Worm (Caenorhabditis elegans): Measurements from ENCODE around the gene clec-125.
"Not testable (repeated sequence)": the region's sequence is repeated elsewhere in the genome, so short reads cannot be mapped to it uniquely, and the experiment has no call there.

Gene clec-125

DNA sequence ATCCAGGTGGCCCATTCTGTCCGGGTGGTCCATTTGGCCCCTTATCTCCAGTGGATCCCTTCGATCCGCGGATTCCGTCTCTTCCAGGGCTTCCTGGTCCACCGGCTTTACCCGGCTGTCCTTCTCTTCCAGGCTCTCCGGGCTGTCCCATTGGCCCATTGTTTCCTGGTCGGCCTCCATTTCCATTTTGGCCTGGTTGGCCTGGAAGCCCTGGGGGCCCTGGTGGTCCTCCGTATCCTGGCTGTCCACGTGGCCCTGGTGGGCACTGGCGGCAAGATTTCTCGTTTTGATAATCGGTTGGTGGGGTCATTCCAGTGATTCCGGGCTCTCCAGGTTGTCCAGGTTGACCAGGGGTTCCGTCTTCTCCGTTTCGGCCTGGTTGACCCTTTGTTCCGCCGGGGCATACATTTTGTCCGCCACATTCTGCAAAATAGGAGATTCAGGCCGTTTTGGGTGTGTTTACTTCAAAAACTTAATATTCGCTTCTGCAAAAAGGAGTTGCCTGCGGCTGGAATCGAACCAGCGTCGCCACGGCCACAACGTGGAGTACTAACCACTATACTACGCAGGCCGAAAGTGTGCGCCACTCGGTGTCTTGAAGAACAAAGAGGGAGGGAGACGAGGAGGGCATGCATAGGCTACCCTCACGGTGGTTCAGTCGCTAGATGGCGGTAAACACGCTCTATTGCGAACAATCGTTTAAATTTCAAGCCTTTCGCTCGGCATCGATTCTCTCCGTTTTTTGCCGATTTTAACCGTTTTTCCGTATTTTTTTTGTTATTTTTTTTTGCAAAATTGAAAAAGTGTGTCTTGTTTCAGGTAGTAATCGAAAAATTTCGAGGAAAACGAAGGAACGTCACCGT, 5.4 kb downstream of the clec-125 start, which contains the start of gene W09G10.9 (continued):
- TF ChIP-seq hmg-1.2 (GFP tag; IDR thresholded peaks at IDR 0.05): peak; percentile 93
- TF ChIP-seq F55B11.4 (tag; optimal IDR thresholded peaks at IDR 0.05; ENCODE audit: borderline replicate concordance, insufficient read depth): no peak
- TF ChIP-seq attf-6 (GFP tag; IDR thresholded peaks at IDR 0.05): peak; percentile 64; the same call in 1 of the 2 replicates
- TF ChIP-seq aptf-3 (GFP tag; IDR thresholded peaks at IDR 0.05): no peak
- TF ChIP-seq F22D6.2 (tag; optimal IDR thresholded peaks at IDR 0.05): no peak
- peak; percentile 56 for TF ChIP-seq lsl-1 (GFP tag; optimal IDR thresholded peaks at IDR 0.05)
- TF ChIP-seq pbrm-1 (GFP tag; IDR thresholded peaks at IDR 0.05): peak; percentile 91
- TF ChIP-seq lag-1 (GFP tag; IDR thresholded peaks at IDR 0.05): no peak
- TF ChIP-seq snpc-3.4 (tag; optimal IDR thresholded peaks at IDR 0.05): peak; percentile 43
- peak; percentile 81 for TF ChIP-seq egl-44 (GFP tag; IDR thresholded peaks at IDR 0.05)
- no peak for TF ChIP-seq mel-28 (tag; optimal IDR thresholded peaks at IDR 0.05; ENCODE audit: borderline replicate concordance)
- no peak for TF ChIP-seq mxl-1 (tag; optimal IDR thresholded peaks at IDR 0.05)
- TF ChIP-seq F57A8.1 (GFP tag; optimal IDR thresholded peaks at IDR 0.05): no peak
- peak; percentile 9 for TF ChIP-seq athp-1 (tag; optimal IDR thresholded peaks at IDR 0.05)
- TF ChIP-seq repo-1 (tag; optimal IDR thresholded peaks at IDR 0.05): no peak
- TF ChIP-seq nhr-80 (tag; optimal IDR thresholded peaks at IDR 0.05): peak; percentile 12
- peak; percentile 70; the same call in 1 of the 2 replicates for TF ChIP-seq ztf-28 (GFP tag; IDR thresholded peaks at IDR 0.05)
- peak; percentile 90 for TF ChIP-seq nfyb-1 (GFP tag; IDR thresholded peaks at IDR 0.05)
- TF ChIP-seq ztf-22 (GFP tag; optimal IDR thresholded peaks at IDR 0.05): no peak
- TF ChIP-seq snpc-1.3 (tag; optimal IDR thresholded peaks at IDR 0.05; ENCODE audit: insufficient read depth): peak; percentile 52
- TF ChIP-seq him-1 (tag; optimal IDR thresholded peaks at IDR 0.05): no peak
- TF ChIP-seq ztf-25 (GFP tag; IDR thresholded peaks at IDR 0.05): peak; percentile 77; the same call in 1 of the 2 replicates
- TF ChIP-seq let-607 (tag; optimal IDR thresholded peaks at IDR 0.05): no peak
- peak; percentile 68 for TF ChIP-seq rpc-1 (optimal IDR thresholded peaks at IDR 0.05)
- TF ChIP-seq rpc-1 (tag; optimal IDR thresholded peaks at IDR 0.05): peak; percentile 73
- TF ChIP-seq C06A6.2 (GFP tag; conservative IDR thresholded peaks at IDR 0.05): 0 out of 2 replicates have a peak, but pooled peaks have one; percentile 45
- TF ChIP-seq zfh-2 (GFP tag; conservative IDR thresholded peaks at IDR 0.05): peak; percentile 82
- no peak for TF ChIP-seq nhr-179 (tag; optimal IDR thresholded peaks at IDR 0.05)
- peak; percentile 91 for TF ChIP-seq dox-1 (GFP tag; IDR thresholded peaks at IDR 0.05)
- no peak for TF ChIP-seq hlh-12 (tag; optimal IDR thresholded peaks at IDR 0.05)
- no peak for TF ChIP-seq sdz-38 (tag; optimal IDR thresholded peaks at IDR 0.05)
- TF ChIP-seq mcd-1 (GFP tag; IDR thresholded peaks at IDR 0.05): peak; percentile 96
- TF ChIP-seq Y53G8AR.9 (GFP tag; conservative IDR thresholded peaks at IDR 0.05): no peak
- no peak for TF ChIP-seq T07F8.4 (tag; optimal IDR thresholded peaks at IDR 0.05)
- TF ChIP-seq egrh-3 (GFP tag; IDR thresholded peaks at IDR 0.05): peak; percentile 52

DNA sequence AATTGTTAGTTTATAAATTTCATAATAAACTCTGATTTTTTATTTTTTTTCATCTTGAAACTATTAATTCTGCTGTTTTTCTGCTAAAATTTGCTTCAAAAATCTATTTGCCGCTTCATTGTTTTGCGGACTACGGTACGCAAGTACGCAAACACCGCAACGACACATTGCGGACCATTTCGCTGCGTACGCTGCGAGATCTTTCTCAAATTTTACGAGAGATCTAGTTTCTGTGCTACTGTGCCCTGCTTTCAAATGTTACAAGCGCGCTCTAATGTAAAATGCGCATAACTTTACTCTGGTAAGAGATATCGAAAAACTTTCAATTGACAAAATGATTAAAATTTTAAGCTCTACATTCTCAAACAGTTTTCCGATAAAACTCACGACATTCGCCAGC, 7.7 kb downstream of the clec-125 start:
- TF ChIP-seq madf-8 (GFP tag; conservative IDR thresholded peaks at IDR 0.05) (0 out of 2 replicates have a peak, but pooled peaks have one; percentile 14), tbp1 (GFP tag; optimal IDR thresholded peaks at IDR 0.05) (peak; percentile 47), lin-54 (GFP tag; optimal IDR thresholded peaks at IDR 0.05) (peak; percentile 54), attf-5 (GFP tag; optimal IDR thresholded peaks at IDR 0.05) (peak; percentile 79), lin-35 (GFP tag; optimal IDR thresholded peaks at IDR 0.05) (peak in 1 of 3 experiments; percentile 62), lin-40 (tag; optimal IDR thresholded peaks at IDR 0.05) (peak; percentile 68), mcd-1 (GFP tag; IDR thresholded peaks at IDR 0.05) (peak; percentile 96), C17E4.6 (GFP tag; IDR thresholded peaks at IDR 0.05) (0 out of 2 replicates have a peak, but pooled peaks have one; percentile 20), egl-18 (GFP tag; IDR thresholded peaks at IDR 0.05) (peak; percentile 68; the same call in 1 of the 2 replicates), ztf-26 (tag; optimal IDR thresholded peaks at IDR 0.05) (peak; percentile 5), snpc-4 (tag; optimal IDR thresholded peaks at IDR 0.05) (peak in 2 of 4 experiments; percentile 23 to 43), madf-6 (GFP tag; IDR thresholded peaks at IDR 0.05) (peak; percentile 52), let-526 (GFP tag; IDR thresholded peaks at IDR 0.05) (peak; percentile 52; the same call in 1 of the 2 replicates), nfyb-1 (GFP tag; IDR thresholded peaks at IDR 0.05) (peak; percentile 84)
- TF ChIP-seq snpc-4 (GFP tag; optimal IDR thresholded peaks at IDR 0.05): not testable (repeated sequence)
